Fruit fly (Drosophila melanogaster): ENCODE results near the gene jp.

The jp gene

DNA sequence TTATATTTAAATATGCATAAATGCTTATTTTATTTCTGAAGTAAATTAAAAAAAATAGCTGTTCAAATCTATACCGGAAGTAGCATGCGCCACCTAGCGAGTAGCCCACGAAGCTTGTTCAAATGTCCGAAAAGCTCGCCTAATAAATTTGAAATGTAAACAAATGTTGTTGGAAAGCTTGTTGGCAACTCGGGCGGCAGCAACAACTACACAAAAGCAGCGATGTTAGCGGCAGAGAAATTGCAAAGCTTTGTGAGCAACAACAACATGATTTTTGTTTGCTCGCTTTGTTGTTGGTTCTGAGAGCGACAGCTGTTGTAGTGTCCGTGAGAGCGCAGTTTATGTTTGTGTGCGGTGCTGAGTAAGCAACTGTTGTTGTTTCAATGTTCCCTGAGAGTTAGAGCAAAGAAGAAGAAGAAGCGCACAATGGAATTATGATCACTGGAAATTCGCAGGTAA, 877 bp upstream of the jp start (continued):
- TF ChIP-seq ttk (GFP tag; IDR thresholded peaks at IDR 0.05) = peak; percentile 95
- no peak for TF ChIP-seq Lpt (GFP tag; optimal IDR thresholded peaks at IDR 0.05)
- TF ChIP-seq cas (GFP tag; IDR thresholded peaks at IDR 0.05) = peak; percentile 77
- peak; percentile 73 for TF ChIP-seq CG9797 (GFP tag; optimal IDR thresholded peaks at IDR 0.05)
- TF ChIP-seq nmo (GFP tag; optimal IDR thresholded peaks at IDR 0.05) = peak; percentile 90
- TF ChIP-seq cwo (GFP tag; optimal IDR thresholded peaks at IDR 0.05) = peak; percentile 94
- TF ChIP-seq B-H1 (GFP tag; IDR thresholded peaks at IDR 0.05) = peak; percentile 90; the same call in 2 of the 3 replicates
- peak; percentile 98 for TF ChIP-seq unpg (GFP tag; optimal IDR thresholded peaks at IDR 0.05)
- TF ChIP-seq Hr51 (GFP tag; optimal IDR thresholded peaks at IDR 0.05) = peak; percentile 92 to 97
- peak; percentile 99 for TF ChIP-seq CG17385 (GFP tag; optimal IDR thresholded peaks at IDR 0.05)
- peak; percentile 98 for TF ChIP-seq CG12391 (tag; optimal IDR thresholded peaks at IDR 0.05)
- peak; percentile 97 for TF ChIP-seq Dek (tag; optimal IDR thresholded peaks at IDR 0.05)
- no peak for TF ChIP-seq Sin3A (optimal IDR thresholded peaks at IDR 0.05)
- peak; percentile 94 for TF ChIP-seq CG8089 (GFP tag; optimal IDR thresholded peaks at IDR 0.05)
- peak; percentile 99 for TF ChIP-seq Fer3 (tag; optimal IDR thresholded peaks at IDR 0.05)
- TF ChIP-seq Xrp1 (GFP tag; IDR thresholded peaks at IDR 0.05) = peak; percentile 65; the same call in 1 of the 2 replicates
- peak; percentile 99 for TF ChIP-seq CG4328 (GFP tag; optimal IDR thresholded peaks at IDR 0.05)
- peak; percentile 96 for TF ChIP-seq CTCF (GFP tag; optimal IDR thresholded peaks at IDR 0.05)
- peak; percentile 31 for TF ChIP-seq BEAF-32 (GFP tag; optimal IDR thresholded peaks at IDR 0.05)
- peak; percentile 96 for TF ChIP-seq ase (GFP tag; IDR thresholded peaks at IDR 0.05)
- TF ChIP-seq CG33213 (GFP tag; optimal IDR thresholded peaks at IDR 0.05) = peak; percentile 99
- TF ChIP-seq Dbx (GFP tag; IDR thresholded peaks at IDR 0.05) = peak; percentile 97
- peak; percentile 88 for TF ChIP-seq GATAe (GFP tag; conservative IDR thresholded peaks at IDR 0.05)
- peak; percentile 94 for TF ChIP-seq CG7556 (GFP tag; optimal IDR thresholded peaks at IDR 0.05)
- peak; percentile 89; the same call in 1 of the 2 replicates for TF ChIP-seq ham (GFP tag; IDR thresholded peaks at IDR 0.05)
- peak; percentile 86 for TF ChIP-seq jing (GFP tag; optimal IDR thresholded peaks at IDR 0.05)
- TF ChIP-seq prd (optimal IDR thresholded peaks at IDR 0.05) = no peak
- peak; percentile 72 for TF ChIP-seq prd (GFP tag; IDR thresholded peaks at IDR 0.05)
- TF ChIP-seq Blimp-1 (GFP tag; optimal IDR thresholded peaks at IDR 0.05) = peak; percentile 95
- TF ChIP-seq knrl (GFP tag; IDR thresholded peaks at IDR 0.05; ENCODE audit: partially characterized antibody) = no peak
- peak; percentile 72; the same call in 1 of the 2 replicates for TF ChIP-seq Poxn (GFP tag; IDR thresholded peaks at IDR 0.05)
- TF ChIP-seq corto (GFP tag; optimal IDR thresholded peaks at IDR 0.05) = peak; percentile 86
- TF ChIP-seq vfl (GFP tag; optimal IDR thresholded peaks at IDR 0.05) = peak; percentile 92
- peak; percentile 90 for TF ChIP-seq chn (GFP tag; optimal IDR thresholded peaks at IDR 0.05)
- TF ChIP-seq unc-4 (GFP tag; IDR thresholded peaks at IDR 0.05; ENCODE audit: partially characterized antibody) = peak; percentile 17; the same call in 1 of the 2 replicates
- no peak for TF ChIP-seq Opbp (GFP tag; IDR thresholded peaks at IDR 0.05; ENCODE audit: partially characterized antibody)
- peak; percentile 33; the same call in 1 of the 3 replicates for TF ChIP-seq CG11093 (GFP tag; IDR thresholded peaks at IDR 0.05)
- peak; percentile 100 for TF ChIP-seq Hmr (GFP tag; optimal IDR thresholded peaks at IDR 0.05)
- TF ChIP-seq CG13123 (GFP tag; optimal IDR thresholded peaks at IDR 0.05) = peak; percentile 94
- peak; percentile 99 for TF ChIP-seq CG11723 (GFP tag; optimal IDR thresholded peaks at IDR 0.05)
- TF ChIP-seq Elba2 (GFP tag; optimal IDR thresholded peaks at IDR 0.05) = no peak
- TF ChIP-seq CG10543 (GFP tag; optimal IDR thresholded peaks at IDR 0.05) = peak; percentile 99
- TF ChIP-seq gro (GFP tag; optimal IDR thresholded peaks at IDR 0.05) = peak; percentile 98
- TF ChIP-seq Vsx1 (GFP tag; optimal IDR thresholded peaks at IDR 0.05) = peak; percentile 99
- peak; percentile 91 for TF ChIP-seq shn (GFP tag; optimal IDR thresholded peaks at IDR 0.05)
- TF ChIP-seq CG3281 (GFP tag; optimal IDR thresholded peaks at IDR 0.05) = peak; percentile 99
- TF ChIP-seq fru (optimal IDR thresholded peaks at IDR 0.05) = no peak
- TF ChIP-seq ind (GFP tag; optimal IDR thresholded peaks at IDR 0.05) = peak; percentile 88
- TF ChIP-seq CG2199 (GFP tag; IDR thresholded peaks at IDR 0.05) = peak; percentile 88; the same call in 2 of the 3 replicates
- peak; percentile 95 for TF ChIP-seq CG14050 (GFP tag; IDR thresholded peaks at IDR 0.05)
- TF ChIP-seq ab (GFP tag; optimal IDR thresholded peaks at IDR 0.05) = no peak

All from whole organism, embryonic.